Worm (Caenorhabditis elegans): ENCODE data around the gene R10E4.9.

ce11 chrIII:4280215-4281173, 21.7 kb downstream of the R10E4.9 start, which contains the start of gene sup-26:
- TF ChIP-seq nhr-237 (tag; optimal IDR thresholded peaks at IDR 0.05) (no peak), crh-2 (tag; optimal IDR thresholded peaks at IDR 0.05) (no peak), lin-39 (tag; optimal IDR thresholded peaks at IDR 0.05) (no peak), zag-1 (tag; optimal IDR thresholded peaks at IDR 0.05) (no peak)

Data from whole organism, L2 larva.